Fruit fly (Drosophila melanogaster) whole organism, embryonic: Measurements from ENCODE around the gene mld.

ENCODE experiments used
- Aef1 ChIP-seq: fragments of 200-800 bp; sonication (Bioruptor generic); IDR thresholded peaks from 3 replicates; pipeline ENCODE4 v1.3.6; 2022; ENCODE audit warnings: missing biosample characterization, missing genetic modification characterization
- BtbVII ChIP-seq: fragments of 200-800 bp; sonication (Bioruptor generic); optimal IDR thresholded peaks from 3 replicates; lab custom pipeline; 2017; ENCODE audit warnings: missing biosample characterization, mild to moderate bottlenecking, missing genetic modification characterization
- CG10147 ChIP-seq: fragments of 200-800 bp; sonication (Bioruptor generic); optimal IDR thresholded peaks from 2 replicates; lab custom pipeline; 2019; ENCODE audit warnings: missing biosample characterization, mild to moderate bottlenecking, missing genetic modification characterization, moderate library complexity
- CG1024 ChIP-seq: fragments of 200-800 bp; sonication (Bioruptor generic); IDR thresholded peaks from 2 replicates; pipeline ENCODE4 v1.3.6; 2022; ENCODE audit warnings: missing biosample characterization, missing genetic modification characterization
- CG10462 ChIP-seq: fragments of 200-800 bp; sonication (Bioruptor generic); optimal IDR thresholded peaks from 2 replicates; lab custom pipeline; 2016; ENCODE audit warnings: missing biosample characterization, missing genetic modification characterization
- CG11247 ChIP-seq: fragments of 200-800 bp; sonication (Bioruptor generic); IDR thresholded peaks from 2 replicates; pipeline ENCODE4 v1.3.6; 2022; ENCODE audit warnings: missing biosample characterization, missing genetic modification characterization
- CG12299 ChIP-seq: fragments of 200-800 bp; sonication (Bioruptor generic); optimal IDR thresholded peaks from 2 replicates; lab custom pipeline; 2018; ENCODE audit warnings: missing biosample characterization, mild to moderate bottlenecking, missing genetic modification characterization
- CG12659 ChIP-seq: fragments of 200-800 bp; sonication (Bioruptor generic); optimal IDR thresholded peaks from 3 replicates; lab custom pipeline; 2017; ENCODE audit warnings: mild to moderate bottlenecking, missing biosample characterization, missing genetic modification reagents, missing genetic modification characterization
- CG12744 ChIP-seq: fragments of 200-800 bp; sonication (Bioruptor generic); optimal IDR thresholded peaks from 2 replicates; lab custom pipeline; 2016; ENCODE audit warnings: missing biosample characterization, missing genetic modification characterization
- CG13287 ChIP-seq: fragments of 200-800 bp; sonication (Bioruptor generic); IDR thresholded peaks from 2 replicates; pipeline ENCODE4 v1.3.6; 2022; ENCODE audit warnings: missing biosample characterization, missing genetic modification characterization; ENCODE audit not compliant: partially characterized antibody
- CG14014 ChIP-seq: fragments of 200-800 bp; sonication (Bioruptor generic); IDR thresholded peaks from 2 replicates; pipeline ENCODE4 v1.3.6; 2022; ENCODE audit warnings: missing biosample characterization, missing genetic modification characterization
- CG14710 ChIP-seq: fragments of 200-800 bp; sonication (Bioruptor generic); optimal IDR thresholded peaks from 3 replicates; lab custom pipeline; 2019; ENCODE audit warnings: missing biosample characterization, mild to moderate bottlenecking, missing genetic modification characterization, moderate library complexity
- CG15269 ChIP-seq: fragments of 200-800 bp; sonication (Bioruptor generic); optimal IDR thresholded peaks from 2 replicates; lab custom pipeline; 2018; ENCODE audit warnings: missing biosample characterization, mild to moderate bottlenecking, missing genetic modification characterization, moderate library complexity
- CG15514 ChIP-seq: fragments of 200-800 bp; sonication (Bioruptor generic); optimal IDR thresholded peaks from 3 replicates; lab custom pipeline; 2017; ENCODE audit warnings: missing biosample characterization, missing genetic modification characterization, mild to moderate bottlenecking, moderate library complexity, missing genetic modification reagents
- CG17568 ChIP-seq: fragments of 200-800 bp; sonication (Bioruptor generic); optimal IDR thresholded peaks from 2 replicates; lab custom pipeline; 2018; ENCODE audit warnings: missing biosample characterization, mild to moderate bottlenecking, missing genetic modification characterization, moderate library complexity
- CG18764 ChIP-seq: fragments of 200-800 bp; sonication (Bioruptor generic); optimal IDR thresholded peaks from 3 replicates; lab custom pipeline; 2016; ENCODE audit warnings: missing biosample characterization, missing genetic modification characterization
- CG31388 ChIP-seq: fragments of 200-800 bp; sonication (Bioruptor generic); optimal IDR thresholded peaks from 2 replicates; lab custom pipeline; 2016; ENCODE audit warnings: missing biosample characterization, missing genetic modification characterization
- CG32767 ChIP-seq: fragments of 200-800 bp; sonication (Bioruptor generic); IDR thresholded peaks from 2 replicates; pipeline ENCODE4 v1.3.6; 2022; ENCODE audit warnings: missing biosample characterization, missing genetic modification characterization
- CG4424 ChIP-seq: fragments of 200-800 bp; sonication (Bioruptor generic); optimal IDR thresholded peaks from 3 replicates; lab custom pipeline; 2016; ENCODE audit warnings: missing biosample characterization, missing genetic modification characterization
- CG4854 ChIP-seq: fragments of 200-800 bp; sonication (Bioruptor generic); optimal IDR thresholded peaks from 2 replicates; lab custom pipeline; 2016; ENCODE audit warnings: missing biosample characterization, missing genetic modification characterization, inconsistent platforms
- D ChIP-seq, 2 experiments: fragments of 200-800 bp in 1 of 2; fragments of >200 bp in 1 of 2; sonication (Bioruptor generic) in 1 of 2; optimal IDR thresholded peaks; 2 replicates in 1 of 2; 3 replicates in 1 of 2; lab custom pipeline; 2017; ENCODE audit warnings: mild to moderate bottlenecking in 1 of 2, missing biosample characterization in 1 of 2, missing genetic modification characterization in 1 of 2, missing genetic modification reagents in 1 of 2
- Dbx ChIP-seq: fragments of 200-800 bp; sonication (Bioruptor generic); IDR thresholded peaks from 3 replicates; pipeline ENCODE4 v1.3.6; 2022; ENCODE audit warnings: missing biosample characterization, missing genetic modification characterization
- Dfd ChIP-seq, 2 experiments: fragments of >200 bp; optimal IDR thresholded peaks; 2 replicates each; lab custom pipeline; 2017; ENCODE audit warnings: missing biosample characterization in 2 of 2, missing genetic modification characterization in 2 of 2
- Dp ChIP-seq: fragments of 200-800 bp; sonication (Bioruptor generic); optimal IDR thresholded peaks from 2 replicates; lab custom pipeline; 2018; ENCODE audit warnings: missing biosample characterization, mild to moderate bottlenecking, missing genetic modification characterization, moderate library complexity
- Drgx ChIP-seq: fragments of 200-800 bp; sonication (Bioruptor generic); IDR thresholded peaks from 2 replicates; pipeline ENCODE4 v1.3.6; 2022; ENCODE audit warnings: missing biosample characterization, missing genetic modification characterization
- E2f2 ChIP-seq: fragments of 200-800 bp; sonication (Bioruptor generic); IDR thresholded peaks from 2 replicates; pipeline ENCODE4 v1.3.6; 2022; ENCODE audit warnings: missing biosample characterization, missing genetic modification characterization
- Eip74EF ChIP-seq, 2 experiments: fragments of 200-800 bp in 1 of 2; fragments of >200 bp in 1 of 2; sonication (Bioruptor generic) in 1 of 2; optimal IDR thresholded peaks; 2 replicates each; lab custom pipeline; 2017 to 2019; ENCODE audit warnings: missing biosample characterization in 2 of 2, missing genetic modification characterization in 2 of 2, mild to moderate bottlenecking in 1 of 2, moderate library complexity in 1 of 2
- Hr78 ChIP-seq, 2 experiments: fragments of 200-800 bp in 1 of 2; fragments of >200 bp in 1 of 2; sonication (Bioruptor generic) in 1 of 2; optimal IDR thresholded peaks; 2 replicates each; lab custom pipeline; 2017 to 2019; ENCODE audit warnings: missing biosample characterization in 2 of 2, missing genetic modification characterization in 2 of 2, mild to moderate bottlenecking in 1 of 2, moderate library complexity in 1 of 2
- Med ChIP-seq: fragments of 200-800 bp; sonication (Bioruptor generic); peaks from one replicate; lab custom pipeline; 2016; ENCODE audit warnings: missing biosample characterization, missing genetic modification characterization, mild to moderate bottlenecking, inconsistent platforms, moderate library complexity
- Mes4 ChIP-seq: fragments of 200-800 bp; sonication (Bioruptor generic); optimal IDR thresholded peaks from 2 replicates; lab custom pipeline; 2016; ENCODE audit warnings: missing biosample characterization, missing genetic modification characterization
- Nf-YB ChIP-seq: fragments of 200-800 bp; sonication (Bioruptor generic); optimal IDR thresholded peaks from 3 replicates; lab custom pipeline; 2019; ENCODE audit warnings: missing biosample characterization, mild to moderate bottlenecking, missing genetic modification characterization, moderate library complexity
- Poxn ChIP-seq: fragments of 200-800 bp; sonication (Bioruptor generic); IDR thresholded peaks from 2 replicates; pipeline ENCODE4 v1.3.6; 2022; ENCODE audit warnings: missing biosample characterization, missing genetic modification characterization
- Sry-β ChIP-seq: fragments of 200-800 bp; sonication (Bioruptor generic); optimal IDR thresholded peaks from 2 replicates; lab custom pipeline; 2018; ENCODE audit warnings: missing biosample characterization, mild to moderate bottlenecking, missing genetic modification characterization, moderate library complexity
- Stat92E ChIP-seq, 3 experiments: fragments of >200 bp in 2 of 3; fragments of 200-800 bp in 1 of 3; sonication (Bioruptor generic) in 1 of 3; optimal IDR thresholded peaks; 2 replicates each; lab custom pipeline; 2017 to 2019; ENCODE audit warnings: missing biosample characterization in 3 of 3, missing genetic modification characterization in 3 of 3, mild to moderate bottlenecking in 1 of 3, moderate library complexity in 1 of 3
- Usf ChIP-seq: fragments of 200-800 bp; sonication (Bioruptor generic); optimal IDR thresholded peaks from 2 replicates; lab custom pipeline; 2017; ENCODE audit warnings: missing genotype, missing biosample characterization, missing genetic modification characterization
- YL-1 ChIP-seq: fragments of 200-800 bp; sonication (Bioruptor generic); optimal IDR thresholded peaks from 3 replicates; lab custom pipeline; 2017; ENCODE audit warnings: missing biosample characterization, mild to moderate bottlenecking, missing genetic modification characterization
- ash1 ChIP-seq: fragments of 200-800 bp; sonication (Bioruptor generic); optimal IDR thresholded peaks from 2 replicates; lab custom pipeline; 2018; ENCODE audit warnings: missing biosample characterization, mild to moderate bottlenecking, missing genetic modification characterization
- az2 ChIP-seq: fragments of 200-800 bp; sonication (Bioruptor generic); optimal IDR thresholded peaks from 3 replicates; lab custom pipeline; 2016; ENCODE audit warnings: missing biosample characterization, missing genetic modification characterization
- br ChIP-seq: fragments of >200 bp; optimal IDR thresholded peaks from 2 replicates; lab custom pipeline; 2017
- ewg ChIP-seq: fragments of 200-800 bp; sonication (Bioruptor generic); optimal IDR thresholded peaks from 3 replicates; lab custom pipeline; 2017; ENCODE audit warnings: mild to moderate bottlenecking, missing biosample characterization, missing genetic modification reagents, missing genetic modification characterization
- gce ChIP-seq: fragments of 200-800 bp; sonication (Bioruptor generic); IDR thresholded peaks from 3 replicates; pipeline ENCODE4 v1.3.6; 2022; ENCODE audit warnings: missing biosample characterization, missing genetic modification characterization
- kah ChIP-seq: fragments of 200-800 bp; sonication (Bioruptor generic); optimal IDR thresholded peaks from 2 replicates; lab custom pipeline; 2018; ENCODE audit warnings: missing biosample characterization, mild to moderate bottlenecking, missing genetic modification characterization
- lilli ChIP-seq: fragments of 200-800 bp; sonication (Bioruptor generic); optimal IDR thresholded peaks from 3 replicates; lab custom pipeline; 2016; ENCODE audit warnings: missing biosample characterization, missing genetic modification characterization
- lov ChIP-seq, 2 experiments: fragments of 200-800 bp in 1 of 2; fragments of >200 bp in 1 of 2; sonication (Bioruptor generic) in 1 of 2; IDR thresholded peaks in 1 of 2; optimal IDR thresholded peaks in 1 of 2; 2 replicates in 1 of 2; 3 replicates in 1 of 2; pipeline versions ENCODE4 v1.3.6 to Lab custom; 2017 to 2022; ENCODE audit warnings: missing biosample characterization in 1 of 2, missing genetic modification characterization in 1 of 2
- seq ChIP-seq: fragments of 200-800 bp; sonication (Bioruptor generic); IDR thresholded peaks from 2 replicates; pipeline ENCODE4 v1.3.6; 2022; ENCODE audit warnings: missing biosample characterization, missing genetic modification characterization
- trh ChIP-seq: fragments of 200-800 bp; sonication (Bioruptor generic); optimal IDR thresholded peaks from 2 replicates; lab custom pipeline; 2016; ENCODE audit warnings: missing biosample characterization, missing genetic modification characterization
- twi ChIP-seq: fragments of 200-800 bp; optimal IDR thresholded peaks from 2 replicates; lab custom pipeline; 2019; ENCODE audit warnings: missing biosample characterization, mild to moderate bottlenecking, missing genetic modification characterization, moderate library complexity
- vvl ChIP-seq: fragments of 200-800 bp; sonication (Bioruptor generic); IDR thresholded peaks from 2 replicates; pipeline ENCODE4 v1.3.6; 2022; ENCODE audit warnings: missing biosample characterization, missing genetic modification characterization

Gene mld

DNA sequence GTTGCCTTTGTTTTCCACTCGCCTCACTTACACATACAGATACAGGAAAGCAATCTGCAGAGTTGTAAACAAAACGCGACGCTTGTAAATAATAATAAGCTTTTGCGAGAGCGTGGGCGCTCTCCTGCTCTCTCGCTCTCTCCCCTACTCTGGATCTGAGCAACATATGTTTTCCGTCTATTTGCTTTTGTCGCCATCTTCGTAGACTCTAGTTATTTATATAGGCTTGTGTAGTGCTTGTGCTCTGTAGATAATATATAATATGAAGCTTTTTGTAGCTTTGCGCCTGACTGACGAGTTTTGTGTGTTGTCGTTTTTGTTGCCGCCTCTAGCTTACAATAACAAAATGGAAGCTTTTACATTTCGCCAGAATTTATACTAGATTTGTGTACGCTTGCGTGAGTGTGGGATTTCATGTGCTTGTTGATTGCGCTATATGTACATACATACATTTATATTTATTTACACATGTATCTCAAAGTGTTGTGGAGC is 19.7 kb upstream of the mld start (continued):
- TF ChIP-seq CG14710 (tag; lab: Kevin White, UChicago) (peak; percentile 4), lilli (GFP tag; lab: Kevin White, UChicago) (peak; percentile 44), ash1 (GFP tag; lab: Kevin White, UChicago) (peak; percentile 5), CG15269 (tag; lab: Kevin White, UChicago) (peak; percentile 46), BtbVII (GFP tag; lab: Kevin White, UChicago) (peak; percentile 84), D (optimal IDR thresholded peaks at IDR 0.05; lab: Kevin White, UChicago) (no peak), D (GFP tag; optimal IDR thresholded peaks at IDR 0.05; lab: Kevin White, UChicago) (peak; percentile 24), CG31388 (GFP tag; lab: Kevin White, UChicago) (no peak), CG14014 (peak; percentile 70; the same call in 1 of the 2 replicates), Sry-β (GFP tag; lab: Kevin White, UChicago) (no peak), E2f2 (GFP tag; lab: Robert Waterston, UW) (peak; percentile 54; the same call in 1 of the 2 replicates), br (lab: Kevin White, UChicago) (no peak), CG12659 (GFP tag; lab: Kevin White, UChicago) (peak; percentile 39), Dbx (GFP tag; lab: Robert Waterston, UW) (peak; percentile 70; the same call in 2 of the 3 replicates), gce (peak; percentile 57; the same call in 1 of the 3 replicates), Hr78 (GFP tag; optimal IDR thresholded peaks at IDR 0.05; lab: Kevin White, UChicago) (peak in 1 of 2 experiments; percentile 26), lov (optimal IDR thresholded peaks at IDR 0.05; lab: Kevin White, UChicago) (no peak), lov (GFP tag; IDR thresholded peaks at IDR 0.05; lab: Robert Waterston, UW) (0 out of 3 replicates have a peak, but pooled peaks have one; percentile 74), Mes4 (GFP tag; lab: Kevin White, UChicago) (peak; percentile 40), vvl (GFP tag; lab: Robert Waterston, UW) (peak; percentile 82; the same call in 1 of the 2 replicates), twi (tag; lab: Kevin White, UChicago) (peak; percentile 66), Eip74EF (GFP tag; optimal IDR thresholded peaks at IDR 0.05; lab: Kevin White, UChicago) (peak in 1 of 2 experiments; percentile 85), CG18764 (GFP tag; lab: Kevin White, UChicago) (no peak), CG4854 (GFP tag; lab: Kevin White, UChicago) (peak; percentile 26), trh (GFP tag; lab: Kevin White, UChicago) (peak; percentile 16), CG10462 (GFP tag; lab: Kevin White, UChicago) (peak; percentile 8), CG11247 (0 out of 2 replicates have a peak, but pooled peaks have one; percentile 4), Drgx (GFP tag; lab: Robert Waterston, UW) (peak; percentile 36; the same call in 1 of the 2 replicates), az2 (no peak), Usf (GFP tag; lab: Kevin White, UChicago) (no peak), Dp (GFP tag; lab: Kevin White, UChicago) (peak; percentile 8), Med (GFP tag; lab: Kevin White, UChicago) (peak; percentile 93), Dfd (GFP tag; optimal IDR thresholded peaks at IDR 0.05; lab: Kevin White, UChicago) (no peak), YL-1 (GFP tag; lab: Kevin White, UChicago) (peak; percentile 24), CG32767 (peak; percentile 51; the same call in 1 of the 2 replicates), Aef1 (GFP tag; lab: Robert Waterston, UW) (peak; percentile 60; the same call in 1 of the 3 replicates), CG15514 (GFP tag; lab: Kevin White, UChicago) (peak; percentile 79), CG12744 (peak; percentile 19), CG17568 (GFP tag; lab: Kevin White, UChicago) (peak; percentile 79), Poxn (GFP tag; lab: Robert Waterston, UW) (no peak), kah (GFP tag; lab: Kevin White, UChicago) (peak; percentile 58), CG4424 (peak; percentile 24), CG13287 (peak; percentile 51; the same call in 1 of the 2 replicates), seq (GFP tag; lab: Robert Waterston, UW) (peak; percentile 69; the same call in 1 of the 2 replicates), CG1024 (GFP tag; lab: Robert Waterston, UW) (no peak), CG10147 (GFP tag; lab: Kevin White, UChicago) (peak; percentile 75), Stat92E (GFP tag; optimal IDR thresholded peaks at IDR 0.05; lab: Kevin White, UChicago) (peak in 1 of 3 experiments; percentile 56), CG12299 (peak; percentile 91), ewg (GFP tag; lab: Kevin White, UChicago) (peak; percentile 58), Nf-YB (GFP tag; lab: Kevin White, UChicago) (peak; percentile 41)
